Worm (Caenorhabditis elegans) whole organism, L4 larva: Measurements from ENCODE around the gene abu-14.

ENCODE experiments used
- D1046.2 ChIP-seq: fragments of 200-800 bp; sonication (Bioruptor generic); IDR thresholded peaks from 2 replicates; pipeline ENCODE4 v1.3.6; 2022; ENCODE audit warnings: missing genetic modification characterization, missing compliant biosample characterization
- F49E8.2 ChIP-seq: sonication (generic microtip); optimal IDR thresholded peaks from 2 replicates; lab custom pipeline; 2016; ENCODE audit warnings: missing compliant biosample characterization, mild to moderate bottlenecking, missing genetic modification characterization, borderline replicate concordance
- R02D3.7 ChIP-seq: fragments of 150-350 bp; sonication (generic microtip); optimal IDR thresholded peaks from 3 replicates; lab custom pipeline; 2014; ENCODE audit warnings: missing biosample characterization, missing genetic modification characterization
- T26A8.4 ChIP-seq: fragments of 200-800 bp; sonication (Bioruptor generic); IDR thresholded peaks from 2 replicates; pipeline ENCODE4 v1.3.6; 2022; ENCODE audit warnings: missing genetic modification characterization, missing compliant biosample characterization
- Y48G9A.11 ChIP-seq: fragments of 200-800 bp; sonication (Bioruptor generic); IDR thresholded peaks from 2 replicates; pipeline ENCODE4 v1.3.6; 2022; ENCODE audit warnings: missing genetic modification reagents, missing genetic modification characterization, missing compliant biosample characterization
- Y5F2A.4 ChIP-seq: fragments of 200-800 bp; sonication (Bioruptor generic); optimal IDR thresholded peaks from 2 replicates; lab custom pipeline; 2018; ENCODE audit warnings: mild to moderate bottlenecking, missing genetic modification characterization, missing compliant biosample characterization
- Y75B8A.6 ChIP-seq: fragments of 200-800 bp; sonication (Bioruptor generic); IDR thresholded peaks from 2 replicates; pipeline ENCODE4 v1.3.6; 2022; ENCODE audit warnings: missing genetic modification reagents, missing genetic modification characterization, missing compliant biosample characterization
- ZK337.2 ChIP-seq: fragments of 200-800 bp; sonication (Bioruptor generic); IDR thresholded peaks from 2 replicates; pipeline ENCODE4 v1.3.6; 2022; ENCODE audit warnings: missing genetic modification reagents, missing genetic modification characterization, missing compliant biosample characterization
- aha-1 ChIP-seq: fragments of 150-350 bp; peaks from one replicate; lab custom pipeline; 2014; ENCODE audit warnings: missing biosample characterization, missing genetic modification characterization
- ceh-32 ChIP-seq: sonication (generic microtip); optimal IDR thresholded peaks from 2 replicates; lab custom pipeline; 2016; ENCODE audit warnings: mild to moderate bottlenecking, missing genetic modification characterization, missing compliant biosample characterization; ENCODE audit not compliant: poor library complexity
- ces-1 ChIP-seq: fragments of 150-350 bp; sonication (generic microtip); optimal IDR thresholded peaks from 4 replicates; lab custom pipeline; 2014; ENCODE audit warnings: missing biosample characterization, missing genetic modification reagents, missing genetic modification characterization
- cey-2 ChIP-seq: sonication (generic microtip); optimal IDR thresholded peaks from 3 replicates; lab custom pipeline; 2017; ENCODE audit warnings: missing genetic modification characterization, mild to moderate bottlenecking, missing compliant biosample characterization, antibody characterized with exemption, borderline replicate concordance; ENCODE audit not compliant: insufficient read depth
- daf-16 ChIP-seq, 3 experiments: sonication (generic microtip); optimal IDR thresholded peaks; 2 replicates each; lab custom pipeline; 2016 to 2017; ENCODE audit warnings: missing genetic modification characterization in 3 of 3, missing genetic modification reagents in 3 of 3, mild to moderate bottlenecking in 2 of 3, missing compliant biosample characterization in 2 of 3, missing biosample characterization in 1 of 3, moderate library complexity in 1 of 3
- daf-8 ChIP-seq: fragments of 200-800 bp; sonication (Bioruptor generic); IDR thresholded peaks from 2 replicates; pipeline ENCODE4 v1.3.6; 2022; ENCODE audit warnings: missing genetic modification characterization, missing compliant biosample characterization
- dmd-6 ChIP-seq: fragments of 200-800 bp; sonication (Bioruptor generic); IDR thresholded peaks from 2 replicates; pipeline ENCODE4 v1.3.6; 2022; ENCODE audit warnings: missing genetic modification reagents, missing genetic modification characterization, missing compliant biosample characterization
- dmd-9 ChIP-seq: fragments of 200-800 bp; sonication (Bioruptor generic); IDR thresholded peaks from 2 replicates; pipeline ENCODE4 v1.3.6; 2022; ENCODE audit warnings: missing genetic modification reagents, missing genetic modification characterization, missing compliant biosample characterization
- duxl-1 ChIP-seq: sonication (generic microtip); optimal IDR thresholded peaks from 2 replicates; lab custom pipeline; 2016; ENCODE audit warnings: mild to moderate bottlenecking, missing genetic modification characterization, moderate library complexity, missing compliant biosample characterization; ENCODE audit not compliant: poor library complexity
- egl-27 ChIP-seq: sonication (generic microtip); optimal IDR thresholded peaks from 3 replicates; lab custom pipeline; 2017; ENCODE audit warnings: missing biosample characterization, missing genetic modification reagents, missing genetic modification characterization
- egl-43 ChIP-seq: fragments of 200-800 bp; sonication (Bioruptor generic); IDR thresholded peaks from 2 replicates; pipeline ENCODE4 v1.3.6; 2022; ENCODE audit warnings: missing genetic modification reagents, missing genetic modification characterization, missing compliant biosample characterization
- gei-8 ChIP-seq: fragments of 200-800 bp; sonication (Bioruptor generic); optimal IDR thresholded peaks from 2 replicates; lab custom pipeline; 2018; ENCODE audit warnings: mild to moderate bottlenecking, missing genetic modification characterization, missing compliant biosample characterization
- hif-1 ChIP-seq, 2 experiments: sonication (generic microtip); optimal IDR thresholded peaks; 2 replicates each; lab custom pipeline; 2016 to 2017; ENCODE audit warnings: missing compliant biosample characterization in 2 of 2, missing genetic modification characterization in 2 of 2, missing genetic modification reagents in 2 of 2, missing genotype in 2 of 2, mild to moderate bottlenecking in 1 of 2
- hlh-11 ChIP-seq: fragments of 200-800 bp; sonication (Bioruptor generic); optimal IDR thresholded peaks from 2 replicates; lab custom pipeline; 2018; ENCODE audit warnings: mild to moderate bottlenecking, missing genetic modification characterization, missing compliant biosample characterization
- hlh-30 ChIP-seq: sonication (generic microtip); optimal IDR thresholded peaks from 2 replicates; lab custom pipeline; 2017; ENCODE audit warnings: antibody characterized with exemption, mild to moderate bottlenecking, missing genetic modification characterization, missing compliant biosample characterization; ENCODE audit not compliant: insufficient read depth
- hmg-1.1 ChIP-seq: fragments of 200-800 bp; sonication (Bioruptor generic); IDR thresholded peaks from 2 replicates; pipeline ENCODE4 v1.3.6; 2022; ENCODE audit warnings: missing genetic modification reagents, missing genetic modification characterization, missing compliant biosample characterization
- lin-13 ChIP-seq: fragments of 150-350 bp; optimal IDR thresholded peaks from 2 replicates; lab custom pipeline; 2014; ENCODE audit warnings: missing biosample characterization, missing genetic modification reagents, missing genetic modification characterization
- lin-29 ChIP-seq: fragments of 200-800 bp; sonication (Bioruptor generic); IDR thresholded peaks from 2 replicates; pipeline ENCODE4 v1.3.6; 2022; ENCODE audit warnings: missing genetic modification reagents, missing genetic modification characterization, missing compliant biosample characterization
- lsy-2 ChIP-seq, 2 experiments: fragments of 150-350 bp in 1 of 2; sonication (generic microtip) in 1 of 2; optimal IDR thresholded peaks; 2 replicates each; lab custom pipeline; 2014 to 2017; ENCODE audit warnings: missing biosample characterization in 2 of 2, missing genetic modification characterization in 2 of 2
- madf-9 ChIP-seq: fragments of 200-800 bp; sonication (Bioruptor generic); conservative IDR thresholded peaks from 2 replicates; pipeline ENCODE4 v1.3.6; 2022; ENCODE audit warnings: missing genetic modification reagents, missing genetic modification characterization, missing compliant biosample characterization
- mdl-1 ChIP-seq, 2 experiments: fragments of 150-350 bp in 1 of 2; sonication (generic microtip) in 1 of 2; optimal IDR thresholded peaks; 2 replicates each; lab custom pipeline; 2014 to 2017; ENCODE audit warnings: missing biosample characterization in 2 of 2, missing genetic modification characterization in 2 of 2
- mep-1 ChIP-seq: fragments of 150-350 bp; sonication (generic microtip); optimal IDR thresholded peaks from 3 replicates; lab custom pipeline; 2014; ENCODE audit warnings: missing biosample characterization, missing genetic modification characterization
- mxl-2 ChIP-seq: fragments of 200-800 bp; sonication (Bioruptor generic); conservative IDR thresholded peaks from 2 replicates; pipeline ENCODE4 v1.3.6; 2022; ENCODE audit warnings: missing genetic modification reagents, missing genetic modification characterization, missing compliant biosample characterization
- nhr-10 ChIP-seq: fragments of 150-350 bp; optimal IDR thresholded peaks from 2 replicates; lab custom pipeline; 2014; ENCODE audit warnings: missing biosample characterization, missing genetic modification characterization
- nhr-102 ChIP-seq: sonication (generic microtip); optimal IDR thresholded peaks from 2 replicates; lab custom pipeline; 2016; ENCODE audit warnings: mild to moderate bottlenecking, missing genetic modification characterization, moderate library complexity, missing compliant biosample characterization
- nhr-11 ChIP-seq: fragments of 150-350 bp; optimal IDR thresholded peaks from 2 replicates; lab custom pipeline; 2014; ENCODE audit warnings: missing biosample characterization, missing genetic modification characterization
- pha-4 ChIP-seq, 2 experiments: fragments of 150-350 bp in 1 of 2; fragments of 200-800 bp in 1 of 2; sonication (Bioruptor generic) in 1 of 2; IDR thresholded peaks in 1 of 2; optimal IDR thresholded peaks in 1 of 2; 2 replicates each; pipeline versions ENCODE4 v1.3.6 to Lab custom; 2014 to 2022; ENCODE audit warnings: missing genetic modification characterization in 2 of 2, missing genetic modification reagents in 2 of 2, missing biosample characterization in 1 of 2, missing compliant biosample characterization in 1 of 2
- rbr-2 ChIP-seq: sonication (generic microtip); optimal IDR thresholded peaks from 2 replicates; lab custom pipeline; 2016; ENCODE audit warnings: missing genotype, missing genetic modification characterization, missing compliant biosample characterization
- snpc-1.2 ChIP-seq: fragments of 200-800 bp; sonication (Bioruptor generic); IDR thresholded peaks from 2 replicates; pipeline ENCODE4 v1.3.6; 2022; ENCODE audit warnings: missing genetic modification reagents, missing genetic modification characterization, missing compliant biosample characterization
- snpc-4 ChIP-seq: fragments of 150-350 bp; optimal IDR thresholded peaks from 2 replicates; lab custom pipeline; 2014; ENCODE audit warnings: missing biosample characterization, missing genetic modification characterization
- tra-1 ChIP-seq: fragments of 200-800 bp; sonication (Bioruptor generic); IDR thresholded peaks from 2 replicates; pipeline ENCODE4 v1.3.6; 2022; ENCODE audit warnings: missing genetic modification reagents, missing genetic modification characterization, missing compliant biosample characterization
- unc-62 ChIP-seq, 3 experiments: fragments of 150-350 bp in 1 of 3; sonication (generic microtip); optimal IDR thresholded peaks in 2 of 3; peaks in 1 of 3; 1 replicate in 1 of 3; 2 replicates in 2 of 3; lab custom pipeline; 2014 to 2017; ENCODE audit warnings: missing biosample characterization in 3 of 3, missing genetic modification characterization in 3 of 3, missing genetic modification reagents in 3 of 3, missing genotype in 1 of 3
- vab-7 ChIP-seq: fragments of 200-800 bp; sonication (Bioruptor generic); IDR thresholded peaks from 2 replicates; pipeline ENCODE4 v1.3.6; 2022; ENCODE audit warnings: missing genetic modification reagents, missing genetic modification characterization, missing compliant biosample characterization
- ztf-7 ChIP-seq: fragments of 150-350 bp; optimal IDR thresholded peaks from 2 replicates; lab custom pipeline; 2014; ENCODE audit warnings: missing biosample characterization, missing genetic modification characterization

Gene abu-14

DNA sequence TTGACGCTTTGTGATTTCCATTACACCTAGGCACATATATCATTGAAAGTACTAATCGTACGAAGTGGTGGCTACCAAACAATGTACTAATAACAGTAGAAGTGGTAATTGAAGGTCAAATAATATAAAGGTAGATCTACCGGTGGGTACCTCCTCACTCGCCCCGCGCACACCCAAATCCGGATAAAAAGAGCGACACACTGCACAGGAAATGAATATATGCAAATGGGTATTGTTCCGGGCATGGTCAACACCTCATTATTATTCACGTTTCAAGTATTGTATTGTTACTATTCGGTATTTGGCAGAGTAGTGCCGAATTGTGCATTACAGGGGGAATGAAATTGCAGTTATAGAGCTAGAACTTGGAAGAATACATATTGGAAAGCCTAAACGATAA is 39.2 kb upstream of the abu-14 start:
- TF ChIP-seq ztf-7 (no peak), hif-1 (tag; optimal IDR thresholded peaks at IDR 0.05; lab: Kevin White, UChicago) (no peak), egl-43 (GFP tag; lab: Robert Waterston, UW) (no peak), Y75B8A.6 (GFP tag; lab: Robert Waterston, UW) (no peak), ces-1 (GFP tag; lab: Kevin White, UChicago) (no peak), lin-29 (GFP tag; lab: Robert Waterston, UW) (no peak), snpc-4 (tag; lab: Kevin White, UChicago) (no peak)

DNA sequence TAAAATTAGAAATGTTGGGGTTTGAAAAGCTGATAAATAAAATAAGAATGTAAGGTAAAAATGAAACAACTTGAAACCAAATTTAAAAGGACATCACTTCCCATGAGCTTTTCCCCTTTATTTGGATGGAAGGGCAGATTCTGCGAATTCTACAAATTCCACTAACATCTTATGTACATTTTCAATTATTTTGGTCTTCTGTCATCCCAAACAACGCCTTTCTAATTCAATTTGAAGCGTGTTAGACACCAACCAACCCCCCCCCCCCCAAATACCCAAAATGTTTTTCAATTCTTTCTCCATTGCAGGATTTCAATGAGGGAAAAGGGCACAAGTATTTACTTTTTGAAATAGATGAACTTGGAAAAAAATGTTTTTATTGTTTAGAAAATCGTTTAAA is 38.7 kb upstream of the abu-14 start:
- no peak for TF ChIP-seq Y75B8A.6 (GFP tag; lab: Robert Waterston, UW)
- no peak for TF ChIP-seq mxl-2 (GFP tag; lab: Robert Waterston, UW)
- TF ChIP-seq aha-1 (tag; lab: Kevin White, UChicago), result peak; percentile 64

ce11 chrII:9264689-9265278 is 37.8 kb upstream of the abu-14 start:
- TF ChIP-seq T26A8.4 (GFP tag; lab: Robert Waterston, UW), result no peak
- TF ChIP-seq snpc-1.2 (GFP tag; lab: Robert Waterston, UW), result no peak
- TF ChIP-seq vab-7 (GFP tag; lab: Robert Waterston, UW), result no peak
- TF ChIP-seq ceh-32, result no peak
- peak in 1 of 2 experiments; percentile 59 for TF ChIP-seq unc-62 (GFP tag; optimal IDR thresholded peaks at IDR 0.05 in 1 of 2; lab: Kevin White, UChicago)
- TF ChIP-seq unc-62 (tag; optimal IDR thresholded peaks at IDR 0.05; lab: Kevin White, UChicago), result no peak
- no peak for TF ChIP-seq pha-4 (GFP tag; IDR thresholded peaks at IDR 0.05; lab: Robert Waterston, UW)
- no peak for TF ChIP-seq pha-4 (tag; optimal IDR thresholded peaks at IDR 0.05; lab: Kevin White, UChicago)
- no peak for TF ChIP-seq lin-13 (GFP tag; lab: Kevin White, UChicago)
- TF ChIP-seq daf-16 (GFP tag; optimal IDR thresholded peaks at IDR 0.05; lab: Kevin White, UChicago), result peak in 1 of 2 experiments; percentile 57
- TF ChIP-seq daf-16 (tag; optimal IDR thresholded peaks at IDR 0.05; lab: Kevin White, UChicago), result no peak
- peak; percentile 52; the same call in 1 of the 2 replicates for TF ChIP-seq egl-43 (GFP tag; lab: Robert Waterston, UW)
- peak; percentile 46 for TF ChIP-seq nhr-11 (tag; lab: Kevin White, UChicago)
- peak in 1 of 2 experiments; percentile 15 for TF ChIP-seq mdl-1 (tag; optimal IDR thresholded peaks at IDR 0.05; lab: Kevin White, UChicago)
- peak in 1 of 2 experiments; percentile 41 for TF ChIP-seq lsy-2 (tag; optimal IDR thresholded peaks at IDR 0.05; lab: Kevin White, UChicago)
- no peak for TF ChIP-seq ZK337.2 (GFP tag; lab: Robert Waterston, UW)
- no peak for TF ChIP-seq nhr-102 (tag; lab: Kevin White, UChicago)
- TF ChIP-seq daf-8 (GFP tag; lab: Robert Waterston, UW), result no peak
- TF ChIP-seq aha-1 (tag; lab: Kevin White, UChicago), result peak; percentile 96
- peak; percentile 13 for TF ChIP-seq rbr-2
- TF ChIP-seq gei-8 (GFP tag; lab: Kevin White, UChicago), result no peak
- TF ChIP-seq Y75B8A.6 (GFP tag; lab: Robert Waterston, UW), result no peak
- TF ChIP-seq F49E8.2 (tag; lab: Kevin White, UChicago), result no peak
- TF ChIP-seq R02D3.7 (tag; lab: Kevin White, UChicago), result no peak
- peak; percentile 1 for TF ChIP-seq hlh-30
- peak; percentile 2 for TF ChIP-seq hlh-11 (tag; lab: Kevin White, UChicago)
- TF ChIP-seq Y5F2A.4 (GFP tag; lab: Kevin White, UChicago), result no peak
- TF ChIP-seq madf-9, result no peak
- TF ChIP-seq dmd-6 (GFP tag; lab: Robert Waterston, UW), result no peak
- no peak for TF ChIP-seq dmd-9 (GFP tag; lab: Robert Waterston, UW)
- no peak for TF ChIP-seq nhr-10 (tag; lab: Kevin White, UChicago)
- TF ChIP-seq hmg-1.1 (GFP tag; lab: Robert Waterston, UW), result peak; percentile 25; the same call in 1 of the 2 replicates
- no peak for TF ChIP-seq egl-27 (tag; lab: Kevin White, UChicago)
- TF ChIP-seq cey-2 (tag; lab: Kevin White, UChicago), result no peak
- TF ChIP-seq mep-1 (tag; lab: Kevin White, UChicago), result no peak
- TF ChIP-seq duxl-1 (tag; lab: Kevin White, UChicago), result no peak
- no peak for TF ChIP-seq tra-1 (GFP tag; lab: Robert Waterston, UW)
- no peak for TF ChIP-seq mxl-2 (GFP tag; lab: Robert Waterston, UW)
- TF ChIP-seq Y48G9A.11 (GFP tag; lab: Robert Waterston, UW), result no peak
- TF ChIP-seq D1046.2, result no peak
- no peak for TF ChIP-seq ces-1 (GFP tag; lab: Kevin White, UChicago)
